Worm (Caenorhabditis elegans): Measurements from ENCODE around the gene C03B1.13.

Gene C03B1.13

ce11 chrX:6319546-6319945, 18.3 kb downstream of the C03B1.13 start, which contains the start of gene chtb-3:
Gene chtb-3 (minus strand): TSS chrX:6319646.
- TF ChIP-seq tag-97 (GFP tag; IDR thresholded peaks at IDR 0.05) (no peak), F44E2.7 (GFP tag; IDR thresholded peaks at IDR 0.05) (no peak), arid-1 (GFP tag; conservative IDR thresholded peaks at IDR 0.05) (no peak), Y75B8A.6 (GFP tag; IDR thresholded peaks at IDR 0.05) (no peak), ceh-32 (tag; optimal IDR thresholded peaks at IDR 0.05; ENCODE audit: poor library complexity) (no peak)

ce11 chrX:6318803-6319202, 19.0 kb downstream of the C03B1.13 start:
- TF ChIP-seq mdl-1 (tag; optimal IDR thresholded peaks at IDR 0.05) = peak in 1 of 2 experiments; percentile 35
- peak; percentile 75 for TF ChIP-seq nhr-28 (tag; optimal IDR thresholded peaks at IDR 0.05)
- TF ChIP-seq duxl-1 (tag; optimal IDR thresholded peaks at IDR 0.05; ENCODE audit: poor library complexity) = no peak
- TF ChIP-seq nhr-25 (tag; optimal IDR thresholded peaks at IDR 0.05; ENCODE audit: borderline replicate concordance, insufficient read depth) = peak; percentile 58
- peak; percentile 4 for TF ChIP-seq hlh-30 (tag; optimal IDR thresholded peaks at IDR 0.05; ENCODE audit: insufficient read depth)

ce11 chrX:6311391-6311790, 26.5 kb downstream of the C03B1.13 start, which contains the start of gene npr-38:
Gene npr-38 (plus strand): TSS chrX:6311691.
- TF ChIP-seq Y75B8A.6 (GFP tag; IDR thresholded peaks at IDR 0.05) = no peak
- TF ChIP-seq mdt-29 (GFP tag; IDR thresholded peaks at IDR 0.05) = no peak
- no peak for TF ChIP-seq egl-27 (tag; optimal IDR thresholded peaks at IDR 0.05)
- TF ChIP-seq sdz-12 (GFP tag; optimal IDR thresholded peaks at IDR 0.05) = no peak
- TF ChIP-seq ama-1 (optimal IDR thresholded peaks at IDR 0.05) = no peak
- no peak for TF ChIP-seq daf-8 (GFP tag; IDR thresholded peaks at IDR 0.05)
- TF ChIP-seq hlh-11 (tag; optimal IDR thresholded peaks at IDR 0.05) = no peak
- TF ChIP-seq hif-1 (tag; optimal IDR thresholded peaks at IDR 0.05) = no peak
- TF ChIP-seq nhr-48 (tag; optimal IDR thresholded peaks at IDR 0.05) = no peak
- no peak for TF ChIP-seq nhr-102 (tag; optimal IDR thresholded peaks at IDR 0.05)
- no peak for TF ChIP-seq ceh-32 (tag; optimal IDR thresholded peaks at IDR 0.05; ENCODE audit: poor library complexity)
- no peak for TF ChIP-seq mxl-2 (GFP tag; conservative IDR thresholded peaks at IDR 0.05)
- no peak for TF ChIP-seq nhr-237 (tag; optimal IDR thresholded peaks at IDR 0.05)
- TF ChIP-seq D1046.2 (GFP tag; IDR thresholded peaks at IDR 0.05) = no peak
- TF ChIP-seq ctbp-1 (GFP tag; IDR thresholded peaks at IDR 0.05) = no peak
- no peak for TF ChIP-seq hmg-1.1 (GFP tag; IDR thresholded peaks at IDR 0.05)
- no peak for TF ChIP-seq madf-9 (GFP tag; conservative IDR thresholded peaks at IDR 0.05)

- peak in 1 of 2 experiments; percentile 86 for TF ChIP-seq unc-62 (GFP tag; optimal IDR thresholded peaks at IDR 0.05 in 1 of 2)
- TF ChIP-seq unc-62 (tag; optimal IDR thresholded peaks at IDR 0.05) = no peak
- no peak for TF ChIP-seq nhr-10 (tag; optimal IDR thresholded peaks at IDR 0.05)
- TF ChIP-seq nhr-11 (tag; optimal IDR thresholded peaks at IDR 0.05) = no peak
- no peak for TF ChIP-seq ctbp-1 (GFP tag; IDR thresholded peaks at IDR 0.05)
These were observed 38.1 kb downstream of the C03B1.13 start, which contains the start of gene cest-16 for ce11 chrX:6299641-6300240. Gene cest-16 (plus strand): TSS chrX:6299942.

ce11 chrX:6296402-6296844, 41.4 kb downstream of the C03B1.13 start:
- TF ChIP-seq ceh-32 (tag; optimal IDR thresholded peaks at IDR 0.05; ENCODE audit: poor library complexity) (peak; percentile 91), snpc-1.2 (GFP tag; IDR thresholded peaks at IDR 0.05) (no peak), F44E2.7 (GFP tag; IDR thresholded peaks at IDR 0.05) (peak; percentile 92), tra-1 (GFP tag; IDR thresholded peaks at IDR 0.05) (peak; percentile 98), fos-1 (tag; optimal IDR thresholded peaks at IDR 0.05) (peak; percentile 95), D1046.2 (GFP tag; IDR thresholded peaks at IDR 0.05) (peak; percentile 95), unc-39 (tag; optimal IDR thresholded peaks at IDR 0.05) (no peak), nhr-76 (tag; optimal IDR thresholded peaks at IDR 0.05) (peak; percentile 84), nhr-77 (tag; optimal IDR thresholded peaks at IDR 0.05) (peak; percentile 100), hlh-30 (tag; optimal IDR thresholded peaks at IDR 0.05; ENCODE audit: insufficient read depth) (peak; percentile 95), zag-1 (tag; optimal IDR thresholded peaks at IDR 0.05) (peak; percentile 99), daf-8 (GFP tag; IDR thresholded peaks at IDR 0.05) (0 out of 2 replicates have a peak, but pooled peaks have one; percentile 83), zfp-3 (GFP tag; conservative IDR thresholded peaks at IDR 0.05) (peak; percentile 97), daf-12 (tag; optimal IDR thresholded peaks at IDR 0.05) (peak; percentile 28), lin-15B (tag; optimal IDR thresholded peaks at IDR 0.05) (peak; percentile 80), nhr-48 (tag; optimal IDR thresholded peaks at IDR 0.05) (peak; percentile 99), ceh-28 (tag; optimal IDR thresholded peaks at IDR 0.05) (peak; percentile 96), ceh-62 (tag; optimal IDR thresholded peaks at IDR 0.05) (no peak), spr-3 (GFP tag; optimal IDR thresholded peaks at IDR 0.05) (peak; percentile 99), lim-7 (GFP tag; IDR thresholded peaks at IDR 0.05) (peak; percentile 53; the same call in 1 of the 2 replicates)
